Worm (Caenorhabditis elegans) whole organism, L4 larva: ENCODE results near the gene pepm-1.

ENCODE experiments used
- T20F7.1 ChIP-seq: fragments of 200-800 bp; sonication (Bioruptor generic); optimal IDR thresholded peaks from 2 replicates; lab custom pipeline; 2018; ENCODE audit warnings: mild to moderate bottlenecking, missing genetic modification characterization, missing compliant biosample characterization
- Y48G9A.11 ChIP-seq: fragments of 200-800 bp; sonication (Bioruptor generic); IDR thresholded peaks from 2 replicates; pipeline ENCODE4 v1.3.6; 2022; ENCODE audit warnings: missing genetic modification reagents, missing genetic modification characterization, missing compliant biosample characterization
- ama-1 ChIP-seq: fragments of 150-350 bp; optimal IDR thresholded peaks from 2 replicates; lab custom pipeline; 2014; ENCODE audit warnings: inconsistent platforms, mixed read lengths
- ceh-82 ChIP-seq: sonication (generic microtip); optimal IDR thresholded peaks from 2 replicates; lab custom pipeline; 2017; ENCODE audit warnings: missing biosample characterization, missing genetic modification characterization
- cey-2 ChIP-seq: sonication (generic microtip); optimal IDR thresholded peaks from 3 replicates; lab custom pipeline; 2017; ENCODE audit warnings: missing genetic modification characterization, mild to moderate bottlenecking, missing compliant biosample characterization, antibody characterized with exemption, borderline replicate concordance; ENCODE audit not compliant: insufficient read depth
- fkh-10 ChIP-seq: fragments of 150-350 bp; optimal IDR thresholded peaks from 2 replicates; lab custom pipeline; 2014; ENCODE audit warnings: missing biosample characterization, missing genetic modification reagents, missing genetic modification characterization
- jun-1 ChIP-seq: fragments of 150-350 bp; optimal IDR thresholded peaks from 2 replicates; lab custom pipeline; 2014; ENCODE audit warnings: missing biosample characterization, missing genetic modification reagents, missing genetic modification characterization
- lin-13 ChIP-seq: fragments of 150-350 bp; optimal IDR thresholded peaks from 2 replicates; lab custom pipeline; 2014; ENCODE audit warnings: missing biosample characterization, missing genetic modification reagents, missing genetic modification characterization
- lin-29 ChIP-seq: fragments of 200-800 bp; sonication (Bioruptor generic); IDR thresholded peaks from 2 replicates; pipeline ENCODE4 v1.3.6; 2022; ENCODE audit warnings: missing genetic modification reagents, missing genetic modification characterization, missing compliant biosample characterization
- nhr-6 ChIP-seq: fragments of 150-350 bp; optimal IDR thresholded peaks from 2 replicates; lab custom pipeline; 2014; ENCODE audit warnings: missing biosample characterization, missing genetic modification characterization
- spr-3 ChIP-seq: fragments of 200-800 bp; sonication (Bioruptor generic); optimal IDR thresholded peaks from 2 replicates; lab custom pipeline; 2018; ENCODE audit warnings: mild to moderate bottlenecking, missing genetic modification characterization, missing compliant biosample characterization
- tag-97 ChIP-seq: fragments of 200-800 bp; sonication (Bioruptor generic); IDR thresholded peaks from 2 replicates; pipeline ENCODE4 v1.3.6; 2022; ENCODE audit warnings: missing genetic modification characterization, missing compliant biosample characterization
- zag-1 ChIP-seq: fragments of 150-350 bp; optimal IDR thresholded peaks from 2 replicates; lab custom pipeline; 2014; ENCODE audit warnings: missing biosample characterization, missing genetic modification characterization
- zip-11 ChIP-seq: fragments of 200-800 bp; sonication (Bioruptor generic); IDR thresholded peaks from 2 replicates; pipeline ENCODE4 v1.3.6; 2022; ENCODE audit warnings: missing genetic modification characterization, missing compliant biosample characterization

DNA sequence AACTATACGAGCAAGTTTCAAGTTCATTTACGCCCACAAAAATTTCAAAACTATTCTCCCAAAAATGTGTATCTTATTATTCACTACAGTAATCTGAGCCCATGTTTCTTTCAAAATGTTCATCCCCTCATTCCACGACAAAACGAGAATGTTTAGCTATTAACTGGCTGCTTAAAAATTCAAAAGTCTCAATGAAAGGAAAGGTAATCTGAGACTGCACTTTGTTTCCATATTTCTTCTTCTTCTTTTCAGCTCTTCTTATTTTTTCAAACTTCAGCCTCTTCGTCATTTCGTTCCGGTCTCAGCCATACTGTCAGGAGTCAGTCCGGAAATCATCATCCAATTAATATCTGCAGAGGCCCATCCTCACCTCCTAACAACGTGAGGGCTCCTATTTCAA, 43.9 kb downstream of the pepm-1 start, which contains the start of gene unc-39:
- TF ChIP-seq lin-29 (GFP tag; lab: Robert Waterston, UW) (no peak), ama-1 (no peak), Y48G9A.11 (GFP tag; lab: Robert Waterston, UW) (no peak), fkh-10 (GFP tag; lab: Kevin White, UChicago) (no peak), T20F7.1 (GFP tag; lab: Kevin White, UChicago) (no peak), zag-1 (tag; lab: Kevin White, UChicago) (no peak), cey-2 (no peak), jun-1 (tag; lab: Kevin White, UChicago) (no peak), lin-13 (no peak), ceh-82 (tag; lab: Kevin White, UChicago) (no peak), spr-3 (GFP tag; lab: Kevin White, UChicago) (no peak), nhr-6 (tag; lab: Kevin White, UChicago) (no peak), zip-11 (GFP tag; lab: Robert Waterston, UW) (no peak), tag-97 (GFP tag; lab: Robert Waterston, UW) (no peak)
